Fruit fly (Drosophila melanogaster) whole organism, embryonic: Measurements from ENCODE around the gene Fie.

ENCODE experiments used
- ATbp ChIP-seq: fragments of 200-800 bp; sonication (Bioruptor generic); optimal IDR thresholded peaks from 2 replicates; lab custom pipeline; 2017; ENCODE audit warnings: missing biosample characterization, mild to moderate bottlenecking, missing genetic modification characterization, missing genetic modification reagents
- CG10462 ChIP-seq: fragments of 200-800 bp; sonication (Bioruptor generic); optimal IDR thresholded peaks from 2 replicates; lab custom pipeline; 2016; ENCODE audit warnings: missing biosample characterization, missing genetic modification characterization
- CG12219 ChIP-seq: fragments of 200-800 bp; sonication (Bioruptor generic); optimal IDR thresholded peaks from 3 replicates; lab custom pipeline; 2018; ENCODE audit warnings: missing biosample characterization, mild to moderate bottlenecking, missing genetic modification characterization
- CG13287 ChIP-seq: fragments of 200-800 bp; sonication (Bioruptor generic); IDR thresholded peaks from 2 replicates; pipeline ENCODE4 v1.3.6; 2022; ENCODE audit warnings: missing biosample characterization, missing genetic modification characterization; ENCODE audit not compliant: partially characterized antibody
- CG1529 ChIP-seq: fragments of 200-800 bp; sonication (Bioruptor generic); optimal IDR thresholded peaks from 3 replicates; lab custom pipeline; 2018; ENCODE audit warnings: missing biosample characterization, missing genetic modification characterization
- CG1602 ChIP-seq: fragments of 200-800 bp; sonication (Bioruptor generic); optimal IDR thresholded peaks from 3 replicates; lab custom pipeline; 2016; ENCODE audit warnings: missing biosample characterization, missing genetic modification characterization
- CG17385 ChIP-seq: fragments of 200-800 bp; sonication (Bioruptor generic); optimal IDR thresholded peaks from 3 replicates; lab custom pipeline; 2018; ENCODE audit warnings: missing biosample characterization, mild to moderate bottlenecking, missing genetic modification characterization
- CG18476 ChIP-seq: fragments of 200-800 bp; sonication (Bioruptor generic); optimal IDR thresholded peaks from 2 replicates; lab custom pipeline; 2016; ENCODE audit warnings: missing biosample characterization, mild to moderate bottlenecking, missing genetic modification characterization
- CG18764 ChIP-seq: fragments of 200-800 bp; sonication (Bioruptor generic); optimal IDR thresholded peaks from 3 replicates; lab custom pipeline; 2016; ENCODE audit warnings: missing biosample characterization, missing genetic modification characterization
- CG2116 ChIP-seq: fragments of 200-800 bp; sonication (Bioruptor generic); optimal IDR thresholded peaks from 3 replicates; lab custom pipeline; 2018; ENCODE audit warnings: missing biosample characterization, mild to moderate bottlenecking, missing genetic modification characterization
- CG2712 ChIP-seq: fragments of 200-800 bp; optimal IDR thresholded peaks from 3 replicates; lab custom pipeline; 2019; ENCODE audit warnings: missing biosample characterization, mild to moderate bottlenecking, missing genetic modification characterization, moderate library complexity
- CG2889 ChIP-seq: fragments of 200-800 bp; sonication (Bioruptor generic); IDR thresholded peaks from 3 replicates; pipeline ENCODE4 v1.3.6; 2022; ENCODE audit warnings: missing biosample characterization, missing genetic modification characterization
- CG42726 ChIP-seq: fragments of 200-800 bp; sonication (Bioruptor generic); IDR thresholded peaks from 2 replicates; pipeline ENCODE4 v1.3.6; 2022; ENCODE audit warnings: missing biosample characterization, missing genetic modification characterization; ENCODE audit not compliant: partially characterized antibody
- CG4360 ChIP-seq: fragments of 200-800 bp; sonication (Bioruptor generic); IDR thresholded peaks from 2 replicates; pipeline ENCODE4 v1.3.6; 2022; ENCODE audit warnings: missing biosample characterization, missing genetic modification characterization
- CG43689 ChIP-seq: fragments of 200-800 bp; sonication (Bioruptor generic); IDR thresholded peaks from 2 replicates; pipeline ENCODE4 v1.3.6; 2022; ENCODE audit warnings: missing biosample characterization, missing genetic modification characterization
- CG7745 ChIP-seq: fragments of 200-800 bp; sonication (Bioruptor generic); optimal IDR thresholded peaks from 2 replicates; lab custom pipeline; 2018; ENCODE audit warnings: missing biosample characterization, mild to moderate bottlenecking, missing genetic modification characterization, moderate library complexity
- CG7928 ChIP-seq: fragments of 200-800 bp; sonication (Bioruptor generic); optimal IDR thresholded peaks from 2 replicates; lab custom pipeline; 2017; ENCODE audit warnings: missing biosample characterization, mild to moderate bottlenecking, missing genetic modification characterization
- CG9727 ChIP-seq: fragments of 200-800 bp; sonication (Bioruptor generic); optimal IDR thresholded peaks from 3 replicates; lab custom pipeline; 2017; ENCODE audit warnings: missing biosample characterization, mild to moderate bottlenecking, missing genetic modification characterization
- CG9817 ChIP-seq: fragments of 200-800 bp; sonication (Bioruptor generic); optimal IDR thresholded peaks from 2 replicates; lab custom pipeline; 2018; ENCODE audit warnings: missing biosample characterization, mild to moderate bottlenecking, missing genetic modification characterization, moderate library complexity
- Chrac-16 ChIP-seq: fragments of 200-800 bp; sonication (Bioruptor generic); optimal IDR thresholded peaks from 3 replicates; lab custom pipeline; 2016; ENCODE audit warnings: missing biosample characterization, missing genetic modification characterization
- Dad ChIP-seq: fragments of 200-800 bp; sonication (Bioruptor generic); optimal IDR thresholded peaks from 3 replicates; lab custom pipeline; 2016; ENCODE audit warnings: missing biosample characterization, missing genetic modification characterization
- ERR ChIP-seq: fragments of 200-800 bp; sonication (Bioruptor generic); optimal IDR thresholded peaks from 2 replicates; lab custom pipeline; 2016; ENCODE audit warnings: missing biosample characterization, missing genetic modification characterization
- MESR4 ChIP-seq: fragments of 200-800 bp; sonication (Bioruptor generic); optimal IDR thresholded peaks from 2 replicates; lab custom pipeline; 2018; ENCODE audit warnings: missing biosample characterization, mild to moderate bottlenecking, missing genetic modification characterization, moderate library complexity
- Max ChIP-seq: fragments of 200-800 bp; sonication (Bioruptor generic); optimal IDR thresholded peaks from 2 replicates; lab custom pipeline; 2016; ENCODE audit warnings: missing biosample characterization, mild to moderate bottlenecking, missing genetic modification characterization
- Oli ChIP-seq: fragments of 200-800 bp; sonication (Bioruptor generic); optimal IDR thresholded peaks from 2 replicates; lab custom pipeline; 2018; ENCODE audit warnings: missing biosample characterization, mild to moderate bottlenecking, missing genetic modification characterization, moderate library complexity
- Side ChIP-seq: fragments of 200-800 bp; sonication (Bioruptor generic); optimal IDR thresholded peaks from 2 replicates; lab custom pipeline; 2016; ENCODE audit warnings: missing biosample characterization, missing genetic modification characterization
- Sin3A ChIP-seq: fragments of >200 bp; optimal IDR thresholded peaks from 2 replicates; lab custom pipeline; 2018
- Vsx1 ChIP-seq: fragments of 200-800 bp; sonication (Bioruptor generic); optimal IDR thresholded peaks from 2 replicates; lab custom pipeline; 2017; ENCODE audit warnings: missing biosample characterization, mild to moderate bottlenecking, missing genetic modification characterization, missing genetic modification reagents
- Xrp1 ChIP-seq: fragments of 200-800 bp; sonication (Bioruptor generic); IDR thresholded peaks from 2 replicates; pipeline ENCODE4 v1.3.6; 2022; ENCODE audit warnings: missing biosample characterization, missing genetic modification characterization
- YL-1 ChIP-seq: fragments of 200-800 bp; sonication (Bioruptor generic); optimal IDR thresholded peaks from 3 replicates; lab custom pipeline; 2017; ENCODE audit warnings: missing biosample characterization, mild to moderate bottlenecking, missing genetic modification characterization
- btn ChIP-seq: fragments of 200-800 bp; sonication (Bioruptor generic); optimal IDR thresholded peaks from 2 replicates; lab custom pipeline; 2016; ENCODE audit warnings: missing biosample characterization, missing genetic modification characterization
- da ChIP-seq: fragments of 200-800 bp; sonication (Bioruptor generic); optimal IDR thresholded peaks from 2 replicates; lab custom pipeline; 2016; ENCODE audit warnings: missing biosample characterization, missing genetic modification characterization
- dan ChIP-seq: fragments of 200-800 bp; sonication (Bioruptor generic); IDR thresholded peaks from 2 replicates; pipeline ENCODE4 v1.3.6; 2022; ENCODE audit warnings: missing biosample characterization, missing genetic modification characterization
- dati ChIP-seq: fragments of 200-800 bp; sonication (Bioruptor generic); IDR thresholded peaks from 2 replicates; pipeline ENCODE4 v1.3.6; 2022; ENCODE audit warnings: missing biosample characterization, missing genetic modification characterization
- exex ChIP-seq: fragments of 200-800 bp; sonication (Bioruptor generic); optimal IDR thresholded peaks from 4 replicates; lab custom pipeline; 2018; ENCODE audit warnings: missing biosample characterization, mild to moderate bottlenecking, missing genetic modification characterization, moderate library complexity
- gce ChIP-seq: fragments of 200-800 bp; sonication (Bioruptor generic); IDR thresholded peaks from 3 replicates; pipeline ENCODE4 v1.3.6; 2022; ENCODE audit warnings: missing biosample characterization, missing genetic modification characterization
- grau ChIP-seq: fragments of 200-800 bp; optimal IDR thresholded peaks from 3 replicates; lab custom pipeline; 2019; ENCODE audit warnings: missing biosample characterization, mild to moderate bottlenecking, missing genetic modification characterization, moderate library complexity
- gro ChIP-seq: fragments of 200-800 bp; sonication (Bioruptor generic); optimal IDR thresholded peaks from 2 replicates; lab custom pipeline; 2016; ENCODE audit warnings: missing biosample characterization, missing genetic modification characterization
- gsb ChIP-seq: fragments of 200-800 bp; sonication (Bioruptor generic); IDR thresholded peaks from 2 replicates; pipeline ENCODE4 v1.3.6; 2022; ENCODE audit warnings: missing biosample characterization, missing genetic modification characterization
- h ChIP-seq: fragments of >200 bp; optimal IDR thresholded peaks from 2 replicates; lab custom pipeline; 2017
- ham ChIP-seq: fragments of 200-800 bp; sonication (Bioruptor generic); IDR thresholded peaks from 2 replicates; pipeline ENCODE4 v1.3.6; 2022; ENCODE audit warnings: missing biosample characterization, missing genetic modification characterization
- hkb ChIP-seq, 2 experiments: fragments of 200-800 bp in 1 of 2; fragments of >200 bp in 1 of 2; sonication (Bioruptor generic) in 1 of 2; IDR thresholded peaks in 1 of 2; optimal IDR thresholded peaks in 1 of 2; 2 replicates each; pipeline versions ENCODE4 v1.3.6 to Lab custom; 2017 to 2022; ENCODE audit warnings: missing biosample characterization in 1 of 2, missing genetic modification characterization in 1 of 2
- hth ChIP-seq: fragments of >200 bp; optimal IDR thresholded peaks from 2 replicates; lab custom pipeline; 2017; ENCODE audit warnings: inconsistent platforms
- ken ChIP-seq: fragments of 200-800 bp; sonication (Bioruptor generic); IDR thresholded peaks from 3 replicates; pipeline ENCODE4 v1.3.6; 2022; ENCODE audit warnings: missing biosample characterization, missing genetic modification characterization
- repo ChIP-seq: fragments of 200-800 bp; sonication (Bioruptor generic); optimal IDR thresholded peaks from 2 replicates; lab custom pipeline; 2016; ENCODE audit warnings: missing biosample characterization, missing genetic modification characterization
- seq ChIP-seq: fragments of 200-800 bp; sonication (Bioruptor generic); IDR thresholded peaks from 2 replicates; pipeline ENCODE4 v1.3.6; 2022; ENCODE audit warnings: missing biosample characterization, missing genetic modification characterization
- tgo ChIP-seq: fragments of 200-800 bp; sonication (Bioruptor generic); IDR thresholded peaks from 3 replicates; pipeline ENCODE4 v1.3.6; 2022; ENCODE audit warnings: missing biosample characterization, missing genetic modification characterization
- tna ChIP-seq: fragments of 200-800 bp; sonication (Bioruptor generic); IDR thresholded peaks from 2 replicates; pipeline ENCODE4 v1.3.6; 2022; ENCODE audit warnings: missing biosample characterization, missing genetic modification characterization; ENCODE audit not compliant: partially characterized antibody
- trem ChIP-seq: fragments of 200-800 bp; optimal IDR thresholded peaks from 3 replicates; lab custom pipeline; 2019; ENCODE audit warnings: missing biosample characterization, mild to moderate bottlenecking, missing genetic modification characterization, moderate library complexity
- zen ChIP-seq: fragments of 200-800 bp; sonication (Bioruptor generic); optimal IDR thresholded peaks from 3 replicates; lab custom pipeline; 2018; ENCODE audit warnings: missing biosample characterization, mild to moderate bottlenecking, missing genetic modification characterization, moderate library complexity
- zfh2 ChIP-seq: fragments of 200-800 bp; sonication (Bioruptor generic); optimal IDR thresholded peaks from 2 replicates; lab custom pipeline; 2016; ENCODE audit warnings: missing biosample characterization, missing genetic modification characterization

Fie gene

DNA sequence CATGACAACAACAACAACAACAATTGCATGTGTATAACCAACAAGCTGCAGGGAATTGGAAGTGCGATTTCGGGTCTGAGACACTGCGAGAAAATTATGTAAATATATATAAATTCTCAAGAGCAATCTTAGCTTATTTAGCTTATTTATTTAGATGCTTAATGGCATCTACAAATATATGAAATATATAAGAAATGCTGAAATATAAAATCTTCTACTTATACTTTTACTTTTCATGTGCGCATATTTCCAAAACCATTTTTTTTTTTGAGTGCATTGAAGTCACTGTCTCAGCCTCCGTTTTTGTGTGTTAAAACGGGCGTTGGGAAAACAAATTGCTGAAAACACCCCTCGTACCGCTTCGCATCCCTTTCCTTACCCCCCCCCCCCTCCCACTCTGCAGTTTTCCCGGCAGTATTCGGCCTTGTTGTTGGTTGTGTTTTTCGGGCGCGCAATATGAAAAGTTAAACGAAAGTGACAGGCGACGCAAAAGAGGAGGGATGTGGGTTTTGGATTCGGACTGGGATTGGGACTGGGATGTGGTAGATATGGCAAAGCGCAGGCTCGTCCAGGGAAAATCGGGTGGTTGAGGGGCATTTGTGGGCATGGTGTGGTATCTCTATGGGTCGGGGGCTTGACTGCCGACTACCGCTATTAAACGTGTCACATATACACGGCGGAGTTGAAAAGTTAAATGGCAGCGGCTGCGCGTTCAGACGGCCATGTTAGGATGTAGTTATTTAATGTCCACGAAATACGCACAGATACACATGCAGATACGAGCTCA is 37.0 kb upstream of the Fie start (continued):
- TF ChIP-seq Xrp1 (GFP tag; lab: Robert Waterston, UW): peak; percentile 89
- no peak for TF ChIP-seq gce (GFP tag; lab: Robert Waterston, UW)
- TF ChIP-seq hkb (optimal IDR thresholded peaks at IDR 0.05; lab: Kevin White, UChicago): no peak
- peak; percentile 63 for TF ChIP-seq hkb (GFP tag; IDR thresholded peaks at IDR 0.05; lab: Robert Waterston, UW)
- TF ChIP-seq da (GFP tag; lab: Kevin White, UChicago): no peak
- peak; percentile 53 for TF ChIP-seq CG1602
- TF ChIP-seq CG1529: peak; percentile 50
- TF ChIP-seq zfh2 (GFP tag; lab: Kevin White, UChicago): no peak
- no peak for TF ChIP-seq hth
- TF ChIP-seq CG2889 (GFP tag; lab: Robert Waterston, UW): no peak
- TF ChIP-seq ken: no peak
- peak; percentile 56 for TF ChIP-seq zen (tag; lab: Kevin White, UChicago)
- no peak for TF ChIP-seq gro (GFP tag; lab: Kevin White, UChicago)
- no peak for TF ChIP-seq CG18764 (GFP tag; lab: Kevin White, UChicago)
- TF ChIP-seq gsb: no peak
- TF ChIP-seq CG7745 (tag; lab: Kevin White, UChicago): no peak
- no peak for TF ChIP-seq dati (GFP tag; lab: Robert Waterston, UW)
- peak; percentile 90 for TF ChIP-seq CG4360 (GFP tag; lab: Robert Waterston, UW)
- no peak for TF ChIP-seq exex (tag; lab: Kevin White, UChicago)
- no peak for TF ChIP-seq MESR4 (GFP tag; lab: Kevin White, UChicago)
- peak; percentile 48 for TF ChIP-seq Chrac-16 (GFP tag; lab: Kevin White, UChicago)
- peak; percentile 12 for TF ChIP-seq CG2116
- TF ChIP-seq Oli (tag; lab: Kevin White, UChicago): peak; percentile 69
- no peak for TF ChIP-seq CG13287 (GFP tag; lab: Robert Waterston, UW)
- no peak for TF ChIP-seq tna (GFP tag; lab: Robert Waterston, UW)
- no peak for TF ChIP-seq CG7928
- TF ChIP-seq CG42726 (GFP tag; lab: Robert Waterston, UW): no peak
- TF ChIP-seq ATbp (GFP tag; lab: Kevin White, UChicago): peak; percentile 45
- TF ChIP-seq ham (GFP tag; lab: Robert Waterston, UW): no peak
- TF ChIP-seq h: no peak
- TF ChIP-seq CG9817 (tag; lab: Kevin White, UChicago): no peak
- TF ChIP-seq trem (tag; lab: Kevin White, UChicago): peak; percentile 25
- no peak for TF ChIP-seq Side (GFP tag; lab: Kevin White, UChicago)
- peak; percentile 4 for TF ChIP-seq Max (GFP tag; lab: Kevin White, UChicago)
- TF ChIP-seq Vsx1 (GFP tag; lab: Kevin White, UChicago): no peak
- TF ChIP-seq YL-1 (GFP tag; lab: Kevin White, UChicago): no peak
- TF ChIP-seq grau (tag; lab: Kevin White, UChicago): peak; percentile 51
- no peak for TF ChIP-seq CG18476 (GFP tag; lab: Kevin White, UChicago)
- TF ChIP-seq ERR: no peak
- TF ChIP-seq tgo (GFP tag; lab: Robert Waterston, UW): no peak; the same call in 2 of the 3 replicates
- TF ChIP-seq btn (GFP tag; lab: Kevin White, UChicago): no peak
- TF ChIP-seq Dad: no peak
- no peak for TF ChIP-seq repo (GFP tag; lab: Kevin White, UChicago)
- peak; percentile 10 for TF ChIP-seq CG10462
- no peak for TF ChIP-seq dan
- peak; percentile 68 for TF ChIP-seq CG2712 (tag; lab: Kevin White, UChicago)
- peak; percentile 52 for TF ChIP-seq CG17385 (GFP tag; lab: Kevin White, UChicago)
- no peak for TF ChIP-seq Sin3A (lab: Kevin White, UChicago)
- no peak for TF ChIP-seq CG43689 (GFP tag; lab: Robert Waterston, UW)
- TF ChIP-seq CG9727: peak; percentile 82
- peak; percentile 50; the same call in 1 of the 2 replicates for TF ChIP-seq seq (GFP tag; lab: Robert Waterston, UW)
- TF ChIP-seq CG12219 (GFP tag; lab: Kevin White, UChicago): peak; percentile 27
